Worm (Caenorhabditis elegans) whole organism, L1 larva: ENCODE results near the gene T21B4.15.

Experiments
- elt-2 ChIP-seq: sonication (generic microtip); optimal IDR thresholded peaks from 2 replicates; lab custom pipeline; 2016; ENCODE audit warnings: missing genetic modification characterization, mild to moderate bottlenecking, inconsistent platforms, missing compliant biosample characterization, missing genetic modification reagents
- irx-1 ChIP-seq: sonication (generic microtip); optimal IDR thresholded peaks from 2 replicates; lab custom pipeline; 2016; ENCODE audit warnings: missing genetic modification characterization, missing compliant biosample characterization
- lin-13 ChIP-seq: fragments of 150-350 bp; optimal IDR thresholded peaks from 2 replicates; lab custom pipeline; 2014; ENCODE audit warnings: missing biosample characterization, missing genetic modification reagents, missing genetic modification characterization
- lir-3 ChIP-seq: sonication (generic microtip); optimal IDR thresholded peaks from 2 replicates; lab custom pipeline; 2016; ENCODE audit warnings: mild to moderate bottlenecking, missing genetic modification characterization, moderate library complexity, missing compliant biosample characterization; ENCODE audit not compliant: poor library complexity
- mdl-1 ChIP-seq, 2 experiments: fragments of 150-350 bp; optimal IDR thresholded peaks; 2 replicates each; lab custom pipeline; 2014 to 2017; ENCODE audit warnings: missing biosample characterization in 2 of 2, missing genetic modification characterization in 2 of 2, inconsistent platforms in 1 of 2
- nhr-237 ChIP-seq: fragments of 150-350 bp; optimal IDR thresholded peaks from 2 replicates; lab custom pipeline; 2014; ENCODE audit warnings: missing biosample characterization, missing genetic modification characterization
- unc-62 ChIP-seq: fragments of 150-350 bp; optimal IDR thresholded peaks from 2 replicates; lab custom pipeline; 2014; ENCODE audit warnings: missing biosample characterization, missing genetic modification reagents, missing genetic modification characterization
- zag-1 ChIP-seq: fragments of 150-350 bp; optimal IDR thresholded peaks from 2 replicates; lab custom pipeline; 2014; ENCODE audit warnings: missing biosample characterization, missing genetic modification characterization

DNA sequence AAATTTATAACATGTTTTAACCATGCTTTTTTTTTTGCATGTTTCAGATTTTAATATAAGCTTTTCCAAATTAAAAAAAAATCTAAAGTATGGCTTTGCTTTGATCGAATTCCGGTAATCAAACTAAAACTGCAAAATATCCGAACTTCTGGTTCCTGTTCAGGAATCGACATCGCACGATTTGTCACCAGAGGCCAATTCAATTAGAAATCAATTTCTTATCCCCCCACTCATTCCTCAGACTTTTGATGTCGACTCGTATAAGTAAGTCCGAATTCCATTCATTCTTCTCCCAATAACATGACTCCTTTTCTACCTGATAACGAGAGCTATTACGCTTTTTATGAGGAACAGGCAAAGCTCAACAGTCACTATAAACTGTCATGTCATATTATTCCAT lies 41.8 kb upstream of the T21B4.15 start, which contains the start of gene srh-27:
- TF ChIP-seq irx-1 (no peak), lir-3 (tag; lab: Kevin White, UChicago) (no peak), nhr-237 (tag; lab: Kevin White, UChicago) (no peak), elt-2 (tag; lab: Kevin White, UChicago) (no peak), mdl-1 (tag; optimal IDR thresholded peaks at IDR 0.05; lab: Kevin White, UChicago) (no peak), zag-1 (tag; lab: Kevin White, UChicago) (no peak), lin-13 (GFP tag; lab: Kevin White, UChicago) (no peak), unc-62 (GFP tag; lab: Kevin White, UChicago) (no peak)
